Worm (Caenorhabditis elegans) whole organism, L4 larva: ENCODE results near the gene ZK666.1.

Source experiments
- F26F4.8 ChIP-seq: fragments of 200-800 bp; sonication (Bioruptor generic); conservative IDR thresholded peaks from 2 replicates; pipeline ENCODE4 v1.3.6; 2022; ENCODE audit warnings: missing genetic modification characterization, missing compliant biosample characterization
- Y5F2A.4 ChIP-seq: fragments of 200-800 bp; sonication (Bioruptor generic); optimal IDR thresholded peaks from 2 replicates; lab custom pipeline; 2018; ENCODE audit warnings: mild to moderate bottlenecking, missing genetic modification characterization, missing compliant biosample characterization
- lin-1 ChIP-seq: fragments of 200-800 bp; sonication (Bioruptor generic); IDR thresholded peaks from 2 replicates; pipeline ENCODE4 v1.3.6; 2022; ENCODE audit warnings: missing genetic modification reagents, missing genetic modification characterization, missing compliant biosample characterization
- lin-39 ChIP-seq: fragments of 150-350 bp; optimal IDR thresholded peaks from 2 replicates; lab custom pipeline; 2014; ENCODE audit warnings: missing biosample characterization, missing genetic modification reagents, missing genetic modification characterization
- nhr-11 ChIP-seq: fragments of 150-350 bp; optimal IDR thresholded peaks from 2 replicates; lab custom pipeline; 2014; ENCODE audit warnings: missing biosample characterization, missing genetic modification characterization
- nhr-111 ChIP-seq: fragments of 200-800 bp; sonication (Bioruptor generic); optimal IDR thresholded peaks from 2 replicates; lab custom pipeline; 2018; ENCODE audit warnings: mild to moderate bottlenecking, missing genetic modification characterization, missing compliant biosample characterization
- unc-130 ChIP-seq: sonication (generic microtip); optimal IDR thresholded peaks from 2 replicates; lab custom pipeline; 2016; ENCODE audit warnings: missing genetic modification reagents, missing genetic modification characterization, missing compliant biosample characterization
- ztf-11 ChIP-seq: fragments of 150-350 bp; optimal IDR thresholded peaks from 2 replicates; lab custom pipeline; 2014; ENCODE audit warnings: missing biosample characterization, missing genetic modification characterization

DNA sequence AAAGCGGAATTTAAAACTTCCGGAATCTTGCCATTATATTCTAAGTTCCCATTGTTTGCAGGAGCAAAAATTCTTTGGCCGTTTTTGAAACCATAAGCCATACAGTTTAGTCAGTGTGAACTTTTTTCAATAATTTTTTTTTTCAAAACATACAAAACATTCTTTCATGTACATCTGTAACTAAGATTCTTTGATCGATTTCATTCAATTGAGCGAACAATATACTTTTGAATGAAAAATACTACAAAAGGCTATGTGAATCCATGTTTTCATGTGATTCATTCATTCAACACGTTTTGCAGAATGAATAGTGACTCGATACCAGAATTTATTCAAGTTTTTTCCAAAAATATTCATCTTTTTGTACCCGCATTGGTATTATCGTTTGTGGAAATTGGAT lies 15.6 kb upstream of the ZK666.1 start, which contains the start of gene ZK666.15:
- no peak for TF ChIP-seq lin-1 (GFP tag; lab: Robert Waterston, UW)
- no peak for TF ChIP-seq unc-130 (GFP tag; lab: Kevin White, UChicago)
- no peak for TF ChIP-seq F26F4.8
- no peak for TF ChIP-seq lin-39
- no peak for TF ChIP-seq Y5F2A.4 (GFP tag; lab: Kevin White, UChicago)
- no peak for TF ChIP-seq nhr-11
- no peak for TF ChIP-seq nhr-111 (GFP tag; lab: Kevin White, UChicago)
- TF ChIP-seq ztf-11: no peak
